Worm (Caenorhabditis elegans) whole organism, L1 larva: Measurements from ENCODE around the gene scl-6.

ENCODE experiments used
- C04F5.9 ChIP-seq: sonication (generic microtip); optimal IDR thresholded peaks from 2 replicates; lab custom pipeline; 2016; ENCODE audit warnings: missing genetic modification characterization, missing compliant biosample characterization
- F16B12.6 ChIP-seq: fragments of 150-350 bp; optimal IDR thresholded peaks from 2 replicates; lab custom pipeline; 2014; ENCODE audit warnings: missing biosample characterization, missing genetic modification characterization
- Y116A8C.19 ChIP-seq: sonication (generic microtip); optimal IDR thresholded peaks from 2 replicates; lab custom pipeline; 2016; ENCODE audit warnings: missing compliant biosample characterization, missing genetic modification characterization, borderline replicate concordance
- alr-1 ChIP-seq: fragments of 200-800 bp; sonication (Bioruptor generic); optimal IDR thresholded peaks from 2 replicates; lab custom pipeline; 2018; ENCODE audit warnings: borderline replicate concordance, mild to moderate bottlenecking, missing genetic modification characterization, missing compliant biosample characterization
- aly-2 ChIP-seq: fragments of 150-350 bp; optimal IDR thresholded peaks from 2 replicates; lab custom pipeline; 2014; ENCODE audit warnings: missing biosample characterization, missing genetic modification characterization
- blmp-1 ChIP-seq: fragments of 150-350 bp; optimal IDR thresholded peaks from 2 replicates; lab custom pipeline; 2014; ENCODE audit warnings: missing biosample characterization, missing genetic modification characterization
- ceh-8 ChIP-seq: fragments of 200-800 bp; sonication (Bioruptor generic); optimal IDR thresholded peaks from 2 replicates; lab custom pipeline; 2018; ENCODE audit warnings: mild to moderate bottlenecking, missing genetic modification characterization, moderate library complexity, missing compliant biosample characterization
- ceh-88 ChIP-seq: fragments of 200-800 bp; sonication (Bioruptor generic); IDR thresholded peaks from 2 replicates; pipeline ENCODE4 v1.3.6; 2022; ENCODE audit warnings: missing genetic modification characterization, missing compliant biosample characterization
- ceh-90 ChIP-seq: sonication (generic microtip); optimal IDR thresholded peaks from 2 replicates; lab custom pipeline; 2016; ENCODE audit warnings: missing genetic modification characterization, missing compliant biosample characterization
- dsc-1 ChIP-seq: sonication (generic microtip); optimal IDR thresholded peaks from 2 replicates; lab custom pipeline; 2016; ENCODE audit warnings: mild to moderate bottlenecking, missing genetic modification characterization, missing compliant biosample characterization
- efl-1 ChIP-seq, 4 experiments: fragments of 150-350 bp; optimal IDR thresholded peaks in 3 of 4; peaks in 1 of 4; 1 replicate in 1 of 4; 2 replicates in 3 of 4; lab custom pipeline; 2014; ENCODE audit warnings: missing biosample characterization in 2 of 4, missing genetic modification characterization in 2 of 4, missing genetic modification reagents in 2 of 4
- egl-13 ChIP-seq: sonication (generic microtip); optimal IDR thresholded peaks from 2 replicates; lab custom pipeline; 2016; ENCODE audit warnings: missing genotype, missing genetic modification reagents, missing genetic modification characterization, missing compliant biosample characterization
- egl-27 ChIP-seq, 2 experiments: fragments of 150-350 bp in 1 of 2; sonication (generic microtip); optimal IDR thresholded peaks; 3 replicates each; lab custom pipeline; 2017 to 2018; ENCODE audit warnings: missing biosample characterization in 2 of 2, missing genetic modification characterization in 2 of 2, missing genetic modification reagents in 2 of 2
- elt-2 ChIP-seq: sonication (generic microtip); optimal IDR thresholded peaks from 2 replicates; lab custom pipeline; 2016; ENCODE audit warnings: missing genetic modification characterization, mild to moderate bottlenecking, inconsistent platforms, missing compliant biosample characterization, missing genetic modification reagents
- elt-3 ChIP-seq, 6 experiments: fragments of 150-350 bp in 1 of 6; sonication (generic microtip); optimal IDR thresholded peaks; 2 replicates each; lab custom pipeline; 2017 to 2018; ENCODE audit warnings: missing biosample characterization in 6 of 6, missing genetic modification characterization in 6 of 6, inconsistent platforms in 1 of 6
- fkh-10 ChIP-seq: sonication (generic microtip); optimal IDR thresholded peaks from 2 replicates; lab custom pipeline; 2017; ENCODE audit warnings: missing biosample characterization, missing genetic modification reagents, missing genetic modification characterization
- fkh-4 ChIP-seq: sonication (generic microtip); optimal IDR thresholded peaks from 2 replicates; lab custom pipeline; 2016; ENCODE audit warnings: missing compliant biosample characterization, missing genetic modification characterization, borderline replicate concordance
- fkh-8 ChIP-seq: sonication (generic microtip); optimal IDR thresholded peaks from 2 replicates; lab custom pipeline; 2016; ENCODE audit warnings: mild to moderate bottlenecking, missing genetic modification characterization, missing compliant biosample characterization
- fos-1 ChIP-seq: fragments of 150-350 bp; optimal IDR thresholded peaks from 2 replicates; lab custom pipeline; 2014; ENCODE audit warnings: missing biosample characterization, missing genetic modification characterization
- grh-1 ChIP-seq: fragments of 200-800 bp; sonication (Bioruptor generic); IDR thresholded peaks from 2 replicates; pipeline ENCODE4 v1.3.6; 2022; ENCODE audit warnings: missing genetic modification reagents, missing genetic modification characterization, missing compliant biosample characterization
- hlh-4 ChIP-seq: sonication (generic microtip); optimal IDR thresholded peaks from 2 replicates; lab custom pipeline; 2016; ENCODE audit warnings: mild to moderate bottlenecking, missing genetic modification characterization, missing compliant biosample characterization
- lin-13 ChIP-seq: fragments of 150-350 bp; optimal IDR thresholded peaks from 2 replicates; lab custom pipeline; 2014; ENCODE audit warnings: missing biosample characterization, missing genetic modification reagents, missing genetic modification characterization
- lin-15B ChIP-seq: fragments of 150-350 bp; sonication (generic microtip); optimal IDR thresholded peaks from 3 replicates; lab custom pipeline; 2014; ENCODE audit warnings: missing biosample characterization, missing genetic modification characterization
- lin-35 ChIP-seq, 2 experiments: fragments of 150-350 bp; optimal IDR thresholded peaks; 2 replicates each; lab custom pipeline; 2014; ENCODE audit warnings: missing biosample characterization in 2 of 2, missing genetic modification characterization in 2 of 2, missing genetic modification reagents in 2 of 2
- lir-3 ChIP-seq: sonication (generic microtip); optimal IDR thresholded peaks from 2 replicates; lab custom pipeline; 2016; ENCODE audit warnings: mild to moderate bottlenecking, missing genetic modification characterization, moderate library complexity, missing compliant biosample characterization; ENCODE audit not compliant: poor library complexity
- lsy-2 ChIP-seq, 2 experiments: fragments of 150-350 bp; optimal IDR thresholded peaks; 2 replicates each; lab custom pipeline; 2014; ENCODE audit warnings: missing biosample characterization in 2 of 2, missing genetic modification characterization in 2 of 2
- mef-2 ChIP-seq: fragments of 150-350 bp; optimal IDR thresholded peaks from 2 replicates; lab custom pipeline; 2014; ENCODE audit warnings: missing biosample characterization, missing genetic modification characterization
- nhr-11 ChIP-seq: fragments of 150-350 bp; optimal IDR thresholded peaks from 2 replicates; lab custom pipeline; 2014; ENCODE audit warnings: missing biosample characterization, missing genetic modification characterization
- nhr-71 ChIP-seq: sonication (generic microtip); optimal IDR thresholded peaks from 2 replicates; lab custom pipeline; 2016; ENCODE audit warnings: mild to moderate bottlenecking, missing genetic modification characterization, moderate library complexity, missing compliant biosample characterization
- nhr-76 ChIP-seq: sonication (generic microtip); optimal IDR thresholded peaks from 2 replicates; lab custom pipeline; 2017; ENCODE audit warnings: missing biosample characterization, missing genetic modification characterization
- pag-3 ChIP-seq: sonication (generic microtip); optimal IDR thresholded peaks from 2 replicates; lab custom pipeline; 2017; ENCODE audit warnings: missing genetic modification characterization, mild to moderate bottlenecking, missing compliant biosample characterization, antibody characterized with exemption, borderline replicate concordance; ENCODE audit not compliant: insufficient read depth
- pax-3 ChIP-seq: fragments of 200-800 bp; sonication (Bioruptor generic); optimal IDR thresholded peaks from 2 replicates; lab custom pipeline; 2018; ENCODE audit warnings: mild to moderate bottlenecking, missing genetic modification characterization, moderate library complexity, missing compliant biosample characterization
- pqm-1 ChIP-seq: sonication (generic microtip); optimal IDR thresholded peaks from 3 replicates; lab custom pipeline; 2017; ENCODE audit warnings: missing biosample characterization, missing genetic modification characterization
- rnt-1 ChIP-seq: sonication (generic microtip); optimal IDR thresholded peaks from 2 replicates; lab custom pipeline; 2016; ENCODE audit warnings: mild to moderate bottlenecking, missing genetic modification characterization, moderate library complexity, missing compliant biosample characterization
- skn-1 ChIP-seq: fragments of 150-350 bp; optimal IDR thresholded peaks from 2 replicates; lab custom pipeline; 2014; ENCODE audit warnings: missing biosample characterization, missing genetic modification characterization
- snpc-4 ChIP-seq: fragments of 150-350 bp; optimal IDR thresholded peaks from 2 replicates; lab custom pipeline; 2014; ENCODE audit warnings: missing biosample characterization, missing genetic modification characterization
- sox-4 ChIP-seq: sonication (generic microtip); optimal IDR thresholded peaks from 2 replicates; lab custom pipeline; 2016; ENCODE audit warnings: missing genetic modification characterization, missing compliant biosample characterization
- swsn-7 ChIP-seq: sonication (generic microtip); optimal IDR thresholded peaks from 2 replicates; lab custom pipeline; 2016; ENCODE audit warnings: missing genetic modification characterization, missing compliant biosample characterization
- unc-62 ChIP-seq: fragments of 150-350 bp; optimal IDR thresholded peaks from 2 replicates; lab custom pipeline; 2014; ENCODE audit warnings: missing biosample characterization, missing genetic modification reagents, missing genetic modification characterization
- unc-86 ChIP-seq: sonication (generic microtip); optimal IDR thresholded peaks from 2 replicates; lab custom pipeline; 2016; ENCODE audit warnings: missing genetic modification characterization, missing compliant biosample characterization
- unc-98 ChIP-seq: fragments of 200-800 bp; sonication (Bioruptor generic); IDR thresholded peaks from 2 replicates; pipeline ENCODE4 v1.3.6; 2022; ENCODE audit warnings: missing genetic modification characterization, missing compliant biosample characterization
- vab-15 ChIP-seq: sonication (generic microtip); optimal IDR thresholded peaks from 2 replicates; lab custom pipeline; 2017; ENCODE audit warnings: missing genotype, mild to moderate bottlenecking, missing genetic modification characterization, missing compliant biosample characterization
- xbp-1 ChIP-seq: sonication (generic microtip); optimal IDR thresholded peaks from 2 replicates; lab custom pipeline; 2016; ENCODE audit warnings: missing genetic modification characterization, missing compliant biosample characterization
- zag-1 ChIP-seq: fragments of 150-350 bp; optimal IDR thresholded peaks from 2 replicates; lab custom pipeline; 2014; ENCODE audit warnings: missing biosample characterization, missing genetic modification characterization
- ztf-11 ChIP-seq, 2 experiments: sonication (generic microtip); optimal IDR thresholded peaks; 2 replicates each; lab custom pipeline; 2016 to 2017; ENCODE audit warnings: missing genetic modification characterization in 2 of 2, missing biosample characterization in 1 of 2, missing compliant biosample characterization in 1 of 2
- ztf-4 ChIP-seq: fragments of 150-350 bp; optimal IDR thresholded peaks from 2 replicates; lab custom pipeline; 2014; ENCODE audit warnings: missing biosample characterization, missing genetic modification characterization

The scl-6 gene

DNA sequence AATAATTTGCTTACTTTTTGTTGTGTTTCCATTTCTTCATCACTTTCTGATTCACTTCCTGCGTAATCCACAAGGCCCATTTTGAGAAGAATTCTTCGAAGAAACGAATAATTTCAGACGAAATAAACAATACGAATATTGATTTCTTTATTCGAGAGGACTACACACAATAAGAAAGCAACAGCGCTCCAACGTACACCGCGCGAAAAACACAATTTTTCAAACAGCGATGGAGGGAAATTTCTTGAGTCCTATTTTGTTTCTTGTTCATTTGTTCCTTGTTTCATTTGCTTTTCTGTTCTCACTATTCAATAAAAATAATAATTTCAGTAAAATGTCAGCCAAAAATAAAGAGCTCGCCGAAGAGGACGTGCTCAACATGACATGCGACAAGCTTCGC is 25.1 kb downstream of the scl-6 start, which contains the start of the genes prcc-1 and C39E9.12 (continued):
- peak; percentile 37 for TF ChIP-seq unc-86
- no peak for TF ChIP-seq pag-3 (tag; lab: Kevin White, UChicago)
- no peak for TF ChIP-seq snpc-4 (tag; lab: Kevin White, UChicago)
- no peak for TF ChIP-seq unc-98 (GFP tag; lab: Robert Waterston, UW)
- no peak for TF ChIP-seq hlh-4
- TF ChIP-seq F16B12.6, result peak; percentile 66
- TF ChIP-seq aly-2 (tag; lab: Kevin White, UChicago), result no peak
- TF ChIP-seq fkh-4, result no peak
- no peak for TF ChIP-seq egl-27 (tag; optimal IDR thresholded peaks at IDR 0.05; lab: Kevin White, UChicago)
- no peak for TF ChIP-seq mef-2
- TF ChIP-seq lir-3 (tag; lab: Kevin White, UChicago), result peak; percentile 10
- peak; percentile 66 for TF ChIP-seq skn-1
- TF ChIP-seq sox-4 (tag; lab: Kevin White, UChicago), result no peak
- no peak for TF ChIP-seq elt-2 (tag; lab: Kevin White, UChicago)
- no peak for TF ChIP-seq ztf-11 (tag; optimal IDR thresholded peaks at IDR 0.05; lab: Kevin White, UChicago)
- no peak for TF ChIP-seq nhr-76 (tag; lab: Kevin White, UChicago)
- no peak for TF ChIP-seq pax-3 (tag; lab: Kevin White, UChicago)
- no peak for TF ChIP-seq vab-15 (tag; lab: Kevin White, UChicago)
- no peak for TF ChIP-seq nhr-11 (tag; lab: Kevin White, UChicago)
- peak; percentile 63 for TF ChIP-seq fos-1 (tag; lab: Kevin White, UChicago)
- peak; percentile 14 for TF ChIP-seq C04F5.9 (tag; lab: Kevin White, UChicago)
- peak; percentile 69 for TF ChIP-seq lin-13 (GFP tag; lab: Kevin White, UChicago)
- no peak for TF ChIP-seq ceh-88 (GFP tag; lab: Robert Waterston, UW)
- TF ChIP-seq blmp-1 (tag; lab: Kevin White, UChicago), result no peak
- TF ChIP-seq nhr-71 (tag; lab: Kevin White, UChicago), result peak; percentile 73
- no peak for TF ChIP-seq ztf-4 (tag; lab: Kevin White, UChicago)
- no peak for TF ChIP-seq Y116A8C.19
- TF ChIP-seq ceh-8, result no peak
- TF ChIP-seq lin-35 (GFP tag; optimal IDR thresholded peaks at IDR 0.05; lab: Kevin White, UChicago), result peak; percentile 92 to 97
- no peak for TF ChIP-seq alr-1 (tag; lab: Kevin White, UChicago)
- TF ChIP-seq grh-1 (GFP tag; lab: Robert Waterston, UW), result no peak
- no peak for TF ChIP-seq pqm-1 (tag; lab: Kevin White, UChicago)
- peak in 1 of 6 experiments; percentile 67 for TF ChIP-seq elt-3 (tag; optimal IDR thresholded peaks at IDR 0.05; lab: Kevin White, UChicago)
- no peak for TF ChIP-seq egl-13 (tag; lab: Kevin White, UChicago)
- TF ChIP-seq ceh-90 (tag; lab: Kevin White, UChicago), result no peak
- no peak for TF ChIP-seq unc-62
- TF ChIP-seq zag-1 (tag; lab: Kevin White, UChicago), result no peak
- peak; percentile 62 for TF ChIP-seq swsn-7 (tag; lab: Kevin White, UChicago)

DNA sequence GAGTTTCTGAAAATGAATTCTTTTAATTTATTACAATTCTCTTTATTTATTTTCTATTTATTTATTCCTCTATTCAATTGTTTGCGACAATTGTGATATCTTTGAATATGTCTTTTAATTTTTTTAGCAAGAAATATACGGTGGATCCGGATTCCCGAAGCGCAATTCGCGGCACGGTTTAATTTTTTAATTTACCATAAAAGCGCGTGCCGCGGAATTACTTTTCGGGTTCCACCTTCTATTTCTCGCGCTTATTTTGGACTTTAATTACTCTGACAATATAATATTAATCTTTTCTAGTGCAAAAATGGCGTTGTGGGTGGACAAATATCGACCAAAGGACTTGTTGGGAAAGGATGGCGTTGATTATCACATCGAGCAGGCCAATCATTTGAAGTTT is 26.9 kb downstream of the scl-6 start, which contains the start of gene rfc-3:
Gene rfc-3, plus strand, starts transcription at position 301 of the 400 bp plus-strand sequence.
- TF ChIP-seq efl-1 (optimal IDR thresholded peaks at IDR 0.05; lab: Kevin White, UChicago) (no peak), efl-1 (GFP tag; optimal IDR thresholded peaks at IDR 0.05 in 1 of 2; lab: Kevin White, UChicago) (peak in 1 of 2 experiments; percentile 57), lin-15B (tag; lab: Kevin White, UChicago) (no peak)

DNA sequence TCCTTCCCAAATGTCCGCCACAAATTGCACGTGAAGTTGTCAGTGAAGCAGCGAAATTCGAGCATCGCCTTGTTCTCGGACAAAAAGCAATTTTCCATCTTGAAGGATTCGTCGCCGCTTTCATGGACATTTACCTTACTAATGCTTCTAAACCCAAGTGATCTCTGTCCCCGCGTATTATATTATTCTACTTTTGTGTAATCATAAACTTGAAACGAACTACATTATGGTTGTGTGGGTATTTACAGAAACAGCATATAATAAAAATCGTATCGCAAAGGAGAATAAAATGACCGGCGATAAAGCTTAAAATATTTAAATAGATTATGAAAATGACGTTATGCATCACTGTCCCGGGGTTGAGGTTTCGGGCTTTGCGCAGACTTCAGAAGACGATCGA is 28.2 kb downstream of the scl-6 start:
- no peak for TF ChIP-seq xbp-1 (tag; lab: Kevin White, UChicago)
- TF ChIP-seq unc-86, result no peak
- TF ChIP-seq egl-13 (tag; lab: Kevin White, UChicago), result no peak
- no peak for TF ChIP-seq lsy-2 (tag; optimal IDR thresholded peaks at IDR 0.05; lab: Kevin White, UChicago)
- peak; percentile 13 for TF ChIP-seq aly-2 (tag; lab: Kevin White, UChicago)
- no peak for TF ChIP-seq dsc-1 (tag; lab: Kevin White, UChicago)
- no peak for TF ChIP-seq rnt-1 (tag; lab: Kevin White, UChicago)
- TF ChIP-seq fkh-8 (tag; lab: Kevin White, UChicago), result no peak
- TF ChIP-seq fkh-10 (GFP tag; lab: Kevin White, UChicago), result no peak
